Fruit fly (Drosophila melanogaster) whole organism, embryonic: ENCODE results near the gene CG31551.

Experiments
- Abd-B ChIP-seq: fragments of 200-800 bp; sonication (Bioruptor generic); optimal IDR thresholded peaks from 2 replicates; lab custom pipeline; 2018; ENCODE audit warnings: missing biosample characterization, mild to moderate bottlenecking, missing genetic modification characterization, moderate library complexity
- Atf-2 ChIP-seq: fragments of 200-800 bp; sonication (Bioruptor generic); optimal IDR thresholded peaks from 2 replicates; lab custom pipeline; 2016; ENCODE audit warnings: missing biosample characterization, missing genetic modification characterization
- Atf3 ChIP-seq: fragments of 200-800 bp; sonication (Bioruptor generic); optimal IDR thresholded peaks from 3 replicates; lab custom pipeline; 2016; ENCODE audit warnings: missing biosample characterization, missing genetic modification characterization
- B-H1 ChIP-seq: fragments of 200-800 bp; sonication (Bioruptor generic); IDR thresholded peaks from 3 replicates; pipeline ENCODE4 v1.3.6; 2022; ENCODE audit warnings: missing biosample characterization, missing genetic modification characterization
- Bgb ChIP-seq: fragments of 200-800 bp; sonication (Bioruptor generic); IDR thresholded peaks from 2 replicates; pipeline ENCODE4 v1.3.6; 2022; ENCODE audit warnings: missing biosample characterization, missing genetic modification characterization; ENCODE audit not compliant: partially characterized antibody
- Bteb2 ChIP-seq: fragments of 200-800 bp; sonication (Bioruptor generic); optimal IDR thresholded peaks from 2 replicates; lab custom pipeline; 2016; ENCODE audit warnings: missing biosample characterization, missing genetic modification characterization
- CG10147 ChIP-seq: fragments of 200-800 bp; sonication (Bioruptor generic); optimal IDR thresholded peaks from 2 replicates; lab custom pipeline; 2019; ENCODE audit warnings: missing biosample characterization, mild to moderate bottlenecking, missing genetic modification characterization, moderate library complexity
- CG10979 ChIP-seq: fragments of 200-800 bp; sonication (Bioruptor generic); optimal IDR thresholded peaks from 2 replicates; lab custom pipeline; 2018; ENCODE audit warnings: missing biosample characterization, mild to moderate bottlenecking, missing genetic modification characterization, moderate library complexity
- CG13894 ChIP-seq: fragments of 200-800 bp; sonication (Bioruptor generic); optimal IDR thresholded peaks from 3 replicates; lab custom pipeline; 2018; ENCODE audit warnings: missing biosample characterization, mild to moderate bottlenecking, missing genetic modification characterization, moderate library complexity
- CG14965 ChIP-seq: fragments of 200-800 bp; sonication (Bioruptor generic); optimal IDR thresholded peaks from 2 replicates; lab custom pipeline; 2016; ENCODE audit warnings: missing biosample characterization, missing genetic modification characterization, borderline replicate concordance
- CG16813 ChIP-seq: fragments of 200-800 bp; sonication (Bioruptor generic); IDR thresholded peaks from 3 replicates; pipeline ENCODE4 v1.3.6; 2022; ENCODE audit warnings: missing biosample characterization, missing genetic modification characterization; ENCODE audit not compliant: partially characterized antibody
- CG17385 ChIP-seq: fragments of 200-800 bp; sonication (Bioruptor generic); optimal IDR thresholded peaks from 3 replicates; lab custom pipeline; 2018; ENCODE audit warnings: missing biosample characterization, mild to moderate bottlenecking, missing genetic modification characterization
- CG17568 ChIP-seq: fragments of 200-800 bp; sonication (Bioruptor generic); optimal IDR thresholded peaks from 2 replicates; lab custom pipeline; 2018; ENCODE audit warnings: missing biosample characterization, mild to moderate bottlenecking, missing genetic modification characterization, moderate library complexity
- CG1792 ChIP-seq: fragments of 200-800 bp; sonication (Bioruptor generic); optimal IDR thresholded peaks from 2 replicates; lab custom pipeline; 2016; ENCODE audit warnings: missing biosample characterization, missing genetic modification characterization
- CG2712 ChIP-seq: fragments of 200-800 bp; optimal IDR thresholded peaks from 3 replicates; lab custom pipeline; 2019; ENCODE audit warnings: missing biosample characterization, mild to moderate bottlenecking, missing genetic modification characterization, moderate library complexity
- CG31388 ChIP-seq: fragments of 200-800 bp; sonication (Bioruptor generic); optimal IDR thresholded peaks from 2 replicates; lab custom pipeline; 2016; ENCODE audit warnings: missing biosample characterization, missing genetic modification characterization
- CG34422 ChIP-seq: fragments of 200-800 bp; sonication (Bioruptor generic); IDR thresholded peaks from 3 replicates; pipeline ENCODE4 v1.3.6; 2022; ENCODE audit warnings: missing biosample characterization, missing genetic modification characterization
- CG9797 ChIP-seq: fragments of 200-800 bp; sonication (Bioruptor generic); optimal IDR thresholded peaks from 3 replicates; lab custom pipeline; 2018; ENCODE audit warnings: missing biosample characterization, mild to moderate bottlenecking, missing genetic modification characterization
- CTCF ChIP-seq: fragments of 200-800 bp; sonication (Bioruptor generic); optimal IDR thresholded peaks from 2 replicates; lab custom pipeline; 2017; ENCODE audit warnings: missing biosample characterization, mild to moderate bottlenecking, missing genetic modification characterization, moderate library complexity
- CrebB ChIP-seq: fragments of 200-800 bp; sonication (Bioruptor generic); optimal IDR thresholded peaks from 3 replicates; lab custom pipeline; 2018; ENCODE audit warnings: missing biosample characterization, mild to moderate bottlenecking, missing genetic modification characterization
- Dbx ChIP-seq: fragments of 200-800 bp; sonication (Bioruptor generic); IDR thresholded peaks from 3 replicates; pipeline ENCODE4 v1.3.6; 2022; ENCODE audit warnings: missing biosample characterization, missing genetic modification characterization
- Deaf1 ChIP-seq: fragments of 200-800 bp; optimal IDR thresholded peaks from 3 replicates; lab custom pipeline; 2019; ENCODE audit warnings: missing biosample characterization, mild to moderate bottlenecking, missing genetic modification characterization, moderate library complexity
- Fer1 ChIP-seq: fragments of 200-800 bp; sonication (Bioruptor generic); optimal IDR thresholded peaks from 2 replicates; lab custom pipeline; 2017; ENCODE audit warnings: missing biosample characterization, mild to moderate bottlenecking, missing genetic modification characterization
- Gsc ChIP-seq: fragments of 200-800 bp; sonication (Bioruptor generic); IDR thresholded peaks from 2 replicates; pipeline ENCODE4 v1.3.6; 2022; ENCODE audit warnings: missing biosample characterization, missing genetic modification characterization
- HLH4C ChIP-seq: fragments of 200-800 bp; sonication (Bioruptor generic); IDR thresholded peaks from 3 replicates; pipeline ENCODE4 v1.3.6; 2022; ENCODE audit warnings: missing biosample characterization, missing genetic modification characterization; ENCODE audit not compliant: partially characterized antibody
- Hr78 ChIP-seq, 2 experiments: fragments of 200-800 bp in 1 of 2; fragments of >200 bp in 1 of 2; sonication (Bioruptor generic) in 1 of 2; optimal IDR thresholded peaks; 2 replicates each; lab custom pipeline; 2017 to 2019; ENCODE audit warnings: missing biosample characterization in 2 of 2, missing genetic modification characterization in 2 of 2, mild to moderate bottlenecking in 1 of 2, moderate library complexity in 1 of 2
- MESR4 ChIP-seq: fragments of 200-800 bp; sonication (Bioruptor generic); optimal IDR thresholded peaks from 2 replicates; lab custom pipeline; 2018; ENCODE audit warnings: missing biosample characterization, mild to moderate bottlenecking, missing genetic modification characterization, moderate library complexity
- Nf-YB ChIP-seq: fragments of 200-800 bp; sonication (Bioruptor generic); optimal IDR thresholded peaks from 3 replicates; lab custom pipeline; 2019; ENCODE audit warnings: missing biosample characterization, mild to moderate bottlenecking, missing genetic modification characterization, moderate library complexity
- Spps ChIP-seq: fragments of 200-800 bp; sonication (Bioruptor generic); optimal IDR thresholded peaks from 2 replicates; lab custom pipeline; 2018; ENCODE audit warnings: missing biosample characterization, mild to moderate bottlenecking, missing genetic modification characterization
- Ssrp ChIP-seq: fragments of 200-800 bp; sonication (Bioruptor generic); optimal IDR thresholded peaks from 2 replicates; lab custom pipeline; 2018; ENCODE audit warnings: missing biosample characterization, mild to moderate bottlenecking, missing genetic modification characterization, moderate library complexity
- ab ChIP-seq: fragments of 200-800 bp; sonication (Bioruptor generic); optimal IDR thresholded peaks from 2 replicates; lab custom pipeline; 2016; ENCODE audit warnings: missing biosample characterization, missing genetic modification characterization
- abd-A ChIP-seq: fragments of 200-800 bp; sonication (Bioruptor generic); optimal IDR thresholded peaks from 3 replicates; lab custom pipeline; 2019; ENCODE audit warnings: missing biosample characterization, mild to moderate bottlenecking, missing genetic modification characterization, moderate library complexity
- ato ChIP-seq: fragments of 200-800 bp; sonication (Bioruptor generic); IDR thresholded peaks from 2 replicates; pipeline ENCODE4 v1.3.6; 2022; ENCODE audit warnings: missing biosample characterization, missing genetic modification characterization; ENCODE audit not compliant: partially characterized antibody
- az2 ChIP-seq: fragments of 200-800 bp; sonication (Bioruptor generic); optimal IDR thresholded peaks from 3 replicates; lab custom pipeline; 2016; ENCODE audit warnings: missing biosample characterization, missing genetic modification characterization
- cad ChIP-seq: fragments of >200 bp; optimal IDR thresholded peaks from 2 replicates; lab custom pipeline; 2017; ENCODE audit warnings: missing biosample characterization, missing genetic modification characterization
- caup ChIP-seq: fragments of 200-800 bp; sonication (Bioruptor generic); optimal IDR thresholded peaks from 3 replicates; lab custom pipeline; 2017; ENCODE audit warnings: missing biosample characterization, mild to moderate bottlenecking, missing genetic modification characterization, moderate library complexity; ENCODE audit not compliant: severe bottlenecking
- cwo ChIP-seq: fragments of 200-800 bp; sonication (Bioruptor generic); optimal IDR thresholded peaks from 3 replicates; lab custom pipeline; 2017; ENCODE audit warnings: missing biosample characterization, missing genetic modification characterization, mild to moderate bottlenecking, moderate library complexity, missing genetic modification reagents
- fru ChIP-seq: fragments of >200 bp; optimal IDR thresholded peaks from 2 replicates; lab custom pipeline; 2017
- gcm2 ChIP-seq: fragments of 200-800 bp; sonication (Bioruptor generic); optimal IDR thresholded peaks from 2 replicates; lab custom pipeline; 2016; ENCODE audit warnings: missing biosample characterization, missing genetic modification characterization
- gro ChIP-seq: fragments of 200-800 bp; sonication (Bioruptor generic); optimal IDR thresholded peaks from 2 replicates; lab custom pipeline; 2016; ENCODE audit warnings: missing biosample characterization, missing genetic modification characterization
- knrl ChIP-seq: fragments of 200-800 bp; sonication (Bioruptor generic); IDR thresholded peaks from 3 replicates; pipeline ENCODE4 v1.3.6; 2022; ENCODE audit warnings: missing biosample characterization, missing genetic modification characterization; ENCODE audit not compliant: partially characterized antibody
- maf-S ChIP-seq: fragments of 200-800 bp; sonication (Bioruptor generic); optimal IDR thresholded peaks from 2 replicates; lab custom pipeline; 2016; ENCODE audit warnings: missing biosample characterization, missing genetic modification characterization
- nerfin-2 ChIP-seq: fragments of 200-800 bp; sonication (Bioruptor generic); IDR thresholded peaks from 2 replicates; pipeline ENCODE4 v1.3.6; 2022; ENCODE audit warnings: missing biosample characterization, missing genetic modification characterization; ENCODE audit not compliant: partially characterized antibody
- onecut ChIP-seq: fragments of 200-800 bp; sonication (Bioruptor generic); IDR thresholded peaks from 2 replicates; pipeline ENCODE4 v1.3.6; 2022; ENCODE audit warnings: missing biosample characterization, missing genetic modification characterization
- pb ChIP-seq: fragments of 200-800 bp; sonication (Bioruptor generic); optimal IDR thresholded peaks from 3 replicates; lab custom pipeline; 2016; ENCODE audit warnings: missing biosample characterization, missing genetic modification characterization
- pnt ChIP-seq: fragments of 200-800 bp; sonication (Bioruptor generic); optimal IDR thresholded peaks from 3 replicates; lab custom pipeline; 2016; ENCODE audit warnings: missing biosample characterization, missing genetic modification characterization
- pzg ChIP-seq: fragments of 200-800 bp; sonication (Bioruptor generic); optimal IDR thresholded peaks from 3 replicates; lab custom pipeline; 2018; ENCODE audit warnings: missing biosample characterization, mild to moderate bottlenecking, missing genetic modification characterization, moderate library complexity
- salm ChIP-seq: fragments of 200-800 bp; sonication (Bioruptor generic); optimal IDR thresholded peaks from 2 replicates; lab custom pipeline; 2018; ENCODE audit warnings: missing biosample characterization, mild to moderate bottlenecking, missing genetic modification characterization
- tap ChIP-seq: fragments of 200-800 bp; optimal IDR thresholded peaks from 3 replicates; lab custom pipeline; 2019; ENCODE audit warnings: missing biosample characterization, mild to moderate bottlenecking, missing genetic modification characterization, moderate library complexity
- twi ChIP-seq: fragments of 200-800 bp; optimal IDR thresholded peaks from 2 replicates; lab custom pipeline; 2019; ENCODE audit warnings: missing biosample characterization, mild to moderate bottlenecking, missing genetic modification characterization, moderate library complexity
- unpg ChIP-seq: fragments of 200-800 bp; sonication (Bioruptor generic); optimal IDR thresholded peaks from 3 replicates; lab custom pipeline; 2018; ENCODE audit warnings: missing biosample characterization, mild to moderate bottlenecking, missing genetic modification characterization, moderate library complexity

The CG31551 gene

DNA sequence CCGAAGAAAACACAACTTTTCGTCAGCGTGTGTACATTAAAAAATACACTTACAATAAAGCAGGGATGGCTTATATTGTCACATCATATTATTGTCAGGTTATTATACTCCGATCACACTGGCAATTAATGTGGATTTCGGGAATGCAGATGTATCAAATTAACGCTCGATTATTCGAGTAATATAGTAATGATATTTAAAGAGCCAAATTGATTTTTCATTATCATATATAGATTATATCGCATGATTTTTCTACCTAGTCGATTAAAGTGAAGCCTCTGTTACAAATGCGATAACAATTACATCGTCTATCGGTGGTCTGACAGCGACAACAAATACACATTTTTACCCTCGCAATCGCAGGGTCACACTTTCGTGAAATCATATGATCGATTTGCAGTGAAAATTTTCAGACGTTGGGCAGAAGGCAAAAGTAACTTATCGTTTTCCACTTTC lies 36.2 kb upstream of the CG31551 start, which contains the start of the genes noi and Vha26 (continued):
- TF ChIP-seq CG9797: peak; percentile 86
- TF ChIP-seq CG13894 (tag; lab: Kevin White, UChicago): no peak
- TF ChIP-seq CG31388: no peak
- TF ChIP-seq CG10979 (tag; lab: Kevin White, UChicago): peak; percentile 21
- TF ChIP-seq Abd-B (GFP tag; lab: Kevin White, UChicago): no peak
- no peak for TF ChIP-seq ab
- TF ChIP-seq az2: peak; percentile 3
- no peak for TF ChIP-seq CrebB
- no peak for TF ChIP-seq gro
- peak; percentile 7 for TF ChIP-seq CTCF (GFP tag; lab: Kevin White, UChicago)
- TF ChIP-seq Nf-YB: no peak
- TF ChIP-seq CG14965: no peak
- TF ChIP-seq pb (GFP tag; lab: Kevin White, UChicago): no peak
- peak; percentile 6 for TF ChIP-seq maf-S (GFP tag; lab: Kevin White, UChicago)
- peak; percentile 63 for TF ChIP-seq Bgb
- TF ChIP-seq CG10147: no peak
- TF ChIP-seq caup (GFP tag; lab: Kevin White, UChicago): peak; percentile 31
- TF ChIP-seq CG2712: peak; percentile 74
- peak; percentile 12 for TF ChIP-seq Spps (tag; lab: Kevin White, UChicago)
- no peak for TF ChIP-seq cad (GFP tag; lab: Kevin White, UChicago)
- TF ChIP-seq Gsc (GFP tag; lab: Robert Waterston, UW): no peak
- TF ChIP-seq Bteb2 (GFP tag; lab: Kevin White, UChicago): no peak
- TF ChIP-seq CG1792 (GFP tag; lab: Kevin White, UChicago): no peak
- peak; percentile 74 for TF ChIP-seq knrl (GFP tag; lab: Robert Waterston, UW)
- TF ChIP-seq pnt (GFP tag; lab: Kevin White, UChicago): no peak
- TF ChIP-seq Atf3 (GFP tag; lab: Kevin White, UChicago): no peak
- no peak for TF ChIP-seq CG17385
- peak; percentile 30; the same call in 1 of the 2 replicates for TF ChIP-seq nerfin-2 (GFP tag; lab: Robert Waterston, UW)
- TF ChIP-seq MESR4: no peak
- peak; percentile 45 for TF ChIP-seq twi (tag; lab: Kevin White, UChicago)
- TF ChIP-seq unpg (GFP tag; lab: Kevin White, UChicago): no peak
- TF ChIP-seq CG16813: peak; percentile 73
- TF ChIP-seq Deaf1 (tag; lab: Kevin White, UChicago): peak; percentile 19
- no peak for TF ChIP-seq ato (GFP tag; lab: Robert Waterston, UW)
- no peak for TF ChIP-seq tap (tag; lab: Kevin White, UChicago)
- TF ChIP-seq cwo (GFP tag; lab: Kevin White, UChicago): no peak
- TF ChIP-seq Fer1: peak; percentile 1
- TF ChIP-seq Hr78 (GFP tag; optimal IDR thresholded peaks at IDR 0.05; lab: Kevin White, UChicago): peak in 1 of 2 experiments; percentile 54
- no peak for TF ChIP-seq gcm2 (GFP tag; lab: Kevin White, UChicago)
- TF ChIP-seq abd-A (tag; lab: Kevin White, UChicago): no peak
- 0 out of 3 replicates have a peak, but pooled peaks have one; percentile 19 for TF ChIP-seq Dbx
- peak; percentile 90 for TF ChIP-seq pzg
- TF ChIP-seq Atf-2: no peak
- TF ChIP-seq fru (lab: Kevin White, UChicago): no peak
- no peak for TF ChIP-seq CG34422 (GFP tag; lab: Robert Waterston, UW)
- no peak for TF ChIP-seq B-H1 (GFP tag; lab: Robert Waterston, UW)
- no peak for TF ChIP-seq Ssrp (tag; lab: Kevin White, UChicago)
- TF ChIP-seq CG17568 (GFP tag; lab: Kevin White, UChicago): no peak
- TF ChIP-seq HLH4C (GFP tag; lab: Robert Waterston, UW): peak; percentile 69
- TF ChIP-seq onecut (GFP tag; lab: Robert Waterston, UW): peak; percentile 59
- no peak for TF ChIP-seq salm (tag; lab: Kevin White, UChicago)
